Worm (Caenorhabditis elegans): ENCODE data around the gene Y57G11B.5.

DNA sequence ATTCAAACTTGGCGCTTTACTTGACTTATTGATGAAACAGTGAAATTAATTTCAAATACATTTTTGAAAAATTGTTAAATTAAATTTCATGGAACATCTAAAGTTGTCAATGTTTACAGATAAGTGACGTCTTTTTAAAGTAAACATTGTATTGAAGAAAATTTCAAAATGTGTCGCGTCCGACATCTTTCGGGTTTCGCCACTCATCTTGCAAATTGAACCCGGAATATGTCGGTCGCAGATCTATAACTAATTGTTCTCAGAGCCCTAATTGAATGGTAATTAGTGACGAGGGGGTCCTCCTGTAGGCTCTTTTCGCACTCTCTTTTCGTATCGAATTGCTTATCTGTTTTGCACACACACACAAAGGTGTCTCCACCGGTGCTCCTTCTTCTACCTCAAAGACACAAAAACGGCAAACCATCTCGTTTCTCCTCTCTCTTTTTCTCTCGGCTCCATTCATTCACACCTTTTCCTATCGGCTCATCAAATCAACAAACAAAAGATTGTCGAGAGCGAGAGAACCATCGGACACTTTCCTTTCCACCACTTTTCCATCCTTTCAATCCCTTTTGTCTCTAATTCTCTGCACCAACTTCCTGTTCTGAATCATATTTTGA lies 11.9 kb upstream of the Y57G11B.5 start:
- TF ChIP-seq elt-2 (tag; optimal IDR thresholded peaks at IDR 0.05) (peak; percentile 19), ref-2 (tag; optimal IDR thresholded peaks at IDR 0.05) (no peak), pha-4 (tag; optimal IDR thresholded peaks at IDR 0.05) (no peak), ahr-1 (tag; optimal IDR thresholded peaks at IDR 0.05) (no peak)
